Worm (Caenorhabditis elegans): Measurements from ENCODE around the gene M04B2.6.

Gene M04B2.6

DNA sequence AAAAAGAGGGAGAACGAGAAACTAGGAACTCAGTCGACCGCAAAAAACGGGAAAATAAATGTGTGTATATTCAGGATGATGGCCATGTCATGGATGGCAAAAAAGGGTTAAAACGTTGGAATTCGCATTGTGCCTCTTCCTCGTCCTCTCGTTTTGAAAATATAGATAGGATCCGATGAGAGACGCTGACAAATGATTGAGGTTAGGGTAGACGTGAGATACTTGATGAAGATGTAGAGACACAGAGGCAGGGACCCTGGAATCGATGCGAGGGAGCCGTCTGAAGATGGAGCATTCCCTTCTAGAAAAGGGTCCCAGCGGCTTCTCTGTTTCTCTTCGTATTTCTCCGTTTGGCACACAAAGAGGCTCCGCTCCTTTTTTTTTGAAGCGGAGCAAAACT, 15.6 kb downstream of the M04B2.6 start:
- TF ChIP-seq lin-54 (GFP tag; optimal IDR thresholded peaks at IDR 0.05): no peak
- no peak for TF ChIP-seq snpc-3.4 (tag; optimal IDR thresholded peaks at IDR 0.05)
- no peak for TF ChIP-seq nfyb-1 (GFP tag; IDR thresholded peaks at IDR 0.05)
- peak; percentile 18; the same call in 1 of the 2 replicates for TF ChIP-seq hmg-1.2 (GFP tag; IDR thresholded peaks at IDR 0.05)
- no peak for TF ChIP-seq C06A6.2 (GFP tag; conservative IDR thresholded peaks at IDR 0.05)
- peak; percentile 18 for TF ChIP-seq lin-40 (tag; optimal IDR thresholded peaks at IDR 0.05)
- peak in 1 of 3 experiments; percentile 5 for TF ChIP-seq lin-35 (GFP tag; optimal IDR thresholded peaks at IDR 0.05)
- no peak for TF ChIP-seq F57C9.4 (tag; optimal IDR thresholded peaks at IDR 0.05)
- no peak for TF ChIP-seq hmg-20 (GFP tag; IDR thresholded peaks at IDR 0.05)

DNA sequence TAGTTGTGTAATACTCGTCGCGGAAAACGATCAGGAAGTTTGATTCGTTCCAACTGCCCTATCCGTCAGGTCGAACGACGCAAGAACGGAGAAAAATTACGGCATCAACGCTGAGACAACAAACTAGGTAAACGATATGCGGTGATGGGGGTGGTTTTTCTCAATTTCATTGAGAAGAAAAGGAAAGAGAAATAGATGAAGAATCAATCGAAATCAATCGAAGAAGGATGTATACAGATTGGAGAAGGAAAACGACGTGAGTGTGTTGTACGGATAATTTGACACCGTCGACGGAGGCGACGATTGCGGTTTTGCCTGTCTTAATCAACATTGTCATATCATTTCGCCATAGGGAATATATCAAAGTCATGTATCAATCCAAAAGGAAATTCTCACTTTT, 16.7 kb downstream of the M04B2.6 start:
- TF ChIP-seq F37B4.10 (GFP tag; IDR thresholded peaks at IDR 0.05) (no peak), nhr-179 (tag; optimal IDR thresholded peaks at IDR 0.05) (no peak), madf-6 (GFP tag; IDR thresholded peaks at IDR 0.05) (no peak), ztf-6 (GFP tag; IDR thresholded peaks at IDR 0.05) (no peak), ceh-58 (GFP tag; IDR thresholded peaks at IDR 0.05) (no peak), F33H1.4 (GFP tag; IDR thresholded peaks at IDR 0.05) (no peak), tbx-9 (tag; optimal IDR thresholded peaks at IDR 0.05; ENCODE audit: borderline replicate concordance) (no peak), madf-10 (tag; optimal IDR thresholded peaks at IDR 0.05) (no peak)

DNA sequence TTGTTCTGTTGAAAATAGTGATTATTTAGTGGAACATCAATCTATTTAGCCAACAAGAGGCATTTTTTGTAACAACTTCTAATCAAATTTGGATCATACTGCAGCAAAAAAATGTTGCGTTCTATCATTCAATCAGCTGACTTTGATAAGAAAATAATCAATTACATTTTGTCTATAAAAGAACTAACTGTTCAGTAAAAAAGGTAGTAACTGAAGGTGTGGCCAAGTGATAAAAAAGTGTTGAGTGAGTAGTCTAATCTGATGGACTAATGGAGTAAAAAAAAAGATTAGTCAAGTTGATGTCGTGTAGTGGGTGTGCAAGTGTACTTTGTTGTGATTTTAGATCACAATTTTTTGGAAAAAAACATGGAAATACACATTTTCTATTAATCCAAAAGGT, 18.2 kb downstream of the M04B2.6 start:
- no peak for TF ChIP-seq lag-1 (GFP tag; IDR thresholded peaks at IDR 0.05)
- no peak for TF ChIP-seq K11D2.4 (GFP tag; IDR thresholded peaks at IDR 0.05)
- TF ChIP-seq rec-8 (tag; optimal IDR thresholded peaks at IDR 0.05): no peak
- no peak for TF ChIP-seq F49E8.2 (tag; optimal IDR thresholded peaks at IDR 0.05; ENCODE audit: insufficient read depth)
- TF ChIP-seq let-526 (GFP tag; IDR thresholded peaks at IDR 0.05): no peak
- no peak for TF ChIP-seq tbp1 (GFP tag; optimal IDR thresholded peaks at IDR 0.05)
- no peak for TF ChIP-seq zfh-2 (GFP tag; conservative IDR thresholded peaks at IDR 0.05)
- TF ChIP-seq ceh-91 (GFP tag; IDR thresholded peaks at IDR 0.05): no peak
- no peak for TF ChIP-seq Y79H2A.3 (GFP tag; conservative IDR thresholded peaks at IDR 0.05)
- TF ChIP-seq lir-1 (GFP tag; conservative IDR thresholded peaks at IDR 0.05): no peak
- no peak for TF ChIP-seq Y95B8A.8 (GFP tag; IDR thresholded peaks at IDR 0.05)
- no peak for TF ChIP-seq F10E7.11 (tag; optimal IDR thresholded peaks at IDR 0.05)

DNA sequence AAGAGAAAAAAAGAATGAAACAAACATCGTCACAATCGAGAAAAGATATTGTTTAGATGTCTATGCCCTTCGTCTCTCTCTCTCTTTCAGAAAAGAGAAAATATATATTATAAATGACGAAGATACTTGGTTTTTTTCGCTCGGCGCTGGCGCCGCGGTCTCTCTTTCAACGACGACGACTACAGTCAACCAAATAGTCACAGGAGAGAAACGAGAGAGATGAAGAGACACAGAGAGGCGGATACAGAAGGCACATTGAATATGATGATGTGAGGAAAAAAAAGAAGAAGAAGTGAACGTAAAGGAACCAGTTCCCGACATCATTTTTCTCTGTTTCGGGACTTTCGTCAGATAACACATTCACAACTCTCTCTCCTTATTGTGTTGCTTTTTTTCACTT, 19.1 kb downstream of the M04B2.6 start:
- TF ChIP-seq cebp-1 (GFP tag; IDR thresholded peaks at IDR 0.05): no peak
- peak; percentile 25 for TF ChIP-seq cebp-1 (tag; optimal IDR thresholded peaks at IDR 0.05)
- TF ChIP-seq akir-1 (GFP tag; optimal IDR thresholded peaks at IDR 0.05): no peak
- TF ChIP-seq die-1 (tag; optimal IDR thresholded peaks at IDR 0.05): peak; percentile 36
- no peak; the same call in 1 of the 2 replicates for TF ChIP-seq C06A6.2 (GFP tag; conservative IDR thresholded peaks at IDR 0.05)
- TF ChIP-seq atf-7 (tag; optimal IDR thresholded peaks at IDR 0.05): no peak
- peak; percentile 87 for TF ChIP-seq somi-1 (GFP tag; optimal IDR thresholded peaks at IDR 0.05)
- TF ChIP-seq unc-130 (GFP tag; optimal IDR thresholded peaks at IDR 0.05): no peak
- TF ChIP-seq K12H6.12 (tag; optimal IDR thresholded peaks at IDR 0.05): no peak
- peak; percentile 79 for TF ChIP-seq ztf-26 (tag; optimal IDR thresholded peaks at IDR 0.05)
- TF ChIP-seq lin-40 (tag; optimal IDR thresholded peaks at IDR 0.05): peak; percentile 61
- peak; percentile 25 for TF ChIP-seq ZK185.1 (tag; optimal IDR thresholded peaks at IDR 0.05; ENCODE audit: poor library complexity, severe bottlenecking)

Measured in whole organism, young adult.